Fruit fly (Drosophila melanogaster) whole organism, embryonic: Measurements from ENCODE around the gene CG3841.

ENCODE experiments used
- Antp ChIP-seq: fragments of 200-800 bp; sonication (Bioruptor generic); optimal IDR thresholded peaks from 3 replicates; lab custom pipeline; 2016; ENCODE audit warnings: missing biosample characterization, missing genetic modification characterization
- Bdp1 ChIP-seq: fragments of 200-800 bp; sonication (Bioruptor generic); optimal IDR thresholded peaks from 3 replicates; lab custom pipeline; 2016; ENCODE audit warnings: missing biosample characterization, missing genetic modification characterization
- CG10147 ChIP-seq: fragments of 200-800 bp; sonication (Bioruptor generic); optimal IDR thresholded peaks from 2 replicates; lab custom pipeline; 2019; ENCODE audit warnings: missing biosample characterization, mild to moderate bottlenecking, missing genetic modification characterization, moderate library complexity
- CG10565 ChIP-seq: fragments of 200-800 bp; sonication (Bioruptor generic); optimal IDR thresholded peaks from 3 replicates; lab custom pipeline; 2016; ENCODE audit warnings: missing biosample characterization, mild to moderate bottlenecking, missing genetic modification characterization
- CG11085 ChIP-seq: fragments of 200-800 bp; sonication (Bioruptor generic); IDR thresholded peaks from 2 replicates; pipeline ENCODE4 v1.3.6; 2022; ENCODE audit warnings: missing biosample characterization, missing genetic modification characterization
- CG11093 ChIP-seq: fragments of 200-800 bp; sonication (Bioruptor generic); IDR thresholded peaks from 3 replicates; pipeline ENCODE4 v1.3.6; 2022; ENCODE audit warnings: missing biosample characterization, missing genetic modification characterization
- CG11456 ChIP-seq: fragments of 200-800 bp; sonication (Bioruptor generic); IDR thresholded peaks from 3 replicates; pipeline ENCODE4 v1.3.6; 2022; ENCODE audit warnings: missing biosample characterization, missing genetic modification characterization
- CG11695 ChIP-seq: fragments of 200-800 bp; sonication (Bioruptor generic); IDR thresholded peaks from 3 replicates; pipeline ENCODE4 v1.3.6; 2022; ENCODE audit warnings: missing biosample characterization, missing genetic modification characterization
- CG12104 ChIP-seq: fragments of 200-800 bp; sonication (Bioruptor generic); optimal IDR thresholded peaks from 3 replicates; lab custom pipeline; 2016; ENCODE audit warnings: missing biosample characterization, missing genetic modification characterization
- CG12659 ChIP-seq: fragments of 200-800 bp; sonication (Bioruptor generic); optimal IDR thresholded peaks from 3 replicates; lab custom pipeline; 2017; ENCODE audit warnings: mild to moderate bottlenecking, missing biosample characterization, missing genetic modification reagents, missing genetic modification characterization
- CG14014 ChIP-seq: fragments of 200-800 bp; sonication (Bioruptor generic); IDR thresholded peaks from 2 replicates; pipeline ENCODE4 v1.3.6; 2022; ENCODE audit warnings: missing biosample characterization, missing genetic modification characterization
- CG14667 ChIP-seq: fragments of 200-800 bp; sonication (Bioruptor generic); IDR thresholded peaks from 2 replicates; pipeline ENCODE4 v1.3.6; 2022; ENCODE audit warnings: missing biosample characterization, missing genetic modification characterization
- CG14710 ChIP-seq: fragments of 200-800 bp; sonication (Bioruptor generic); optimal IDR thresholded peaks from 3 replicates; lab custom pipeline; 2019; ENCODE audit warnings: missing biosample characterization, mild to moderate bottlenecking, missing genetic modification characterization, moderate library complexity
- CG17186 ChIP-seq: fragments of 200-800 bp; sonication (Bioruptor generic); optimal IDR thresholded peaks from 3 replicates; lab custom pipeline; 2017; ENCODE audit warnings: missing biosample characterization, missing genetic modification reagents, missing genetic modification characterization
- CG18011 ChIP-seq: fragments of 200-800 bp; sonication (Bioruptor generic); optimal IDR thresholded peaks from 2 replicates; lab custom pipeline; 2017; ENCODE audit warnings: missing biosample characterization, missing genetic modification characterization, mild to moderate bottlenecking, moderate library complexity, missing genotype
- CG30020 ChIP-seq: fragments of 200-800 bp; optimal IDR thresholded peaks from 2 replicates; lab custom pipeline; 2019; ENCODE audit warnings: missing biosample characterization, mild to moderate bottlenecking, missing genetic modification characterization, moderate library complexity
- CG32767 ChIP-seq: fragments of 200-800 bp; sonication (Bioruptor generic); IDR thresholded peaks from 2 replicates; pipeline ENCODE4 v1.3.6; 2022; ENCODE audit warnings: missing biosample characterization, missing genetic modification characterization
- CG33213 ChIP-seq: fragments of 200-800 bp; sonication (Bioruptor generic); optimal IDR thresholded peaks from 3 replicates; lab custom pipeline; 2016; ENCODE audit warnings: missing biosample characterization, missing genetic modification characterization
- CG6175 ChIP-seq: fragments of 200-800 bp; sonication (Bioruptor generic); IDR thresholded peaks from 3 replicates; pipeline ENCODE4 v1.3.6; 2022; ENCODE audit warnings: missing biosample characterization, missing genetic modification characterization
- CG6254 ChIP-seq: fragments of 200-800 bp; sonication (Bioruptor generic); optimal IDR thresholded peaks from 3 replicates; lab custom pipeline; 2017; ENCODE audit warnings: mild to moderate bottlenecking, missing biosample characterization, missing genetic modification reagents, missing genetic modification characterization
- CG6854 ChIP-seq: fragments of 200-800 bp; sonication (Bioruptor generic); optimal IDR thresholded peaks from 3 replicates; lab custom pipeline; 2017; ENCODE audit warnings: missing biosample characterization, mild to moderate bottlenecking, missing genetic modification characterization
- CG7357 ChIP-seq: fragments of 200-800 bp; sonication (Bioruptor generic); IDR thresholded peaks from 3 replicates; pipeline ENCODE4 v1.3.6; 2022; ENCODE audit warnings: missing biosample characterization, missing genetic modification characterization
- CG7556 ChIP-seq: fragments of 200-800 bp; sonication (Bioruptor generic); optimal IDR thresholded peaks from 2 replicates; lab custom pipeline; 2017; ENCODE audit warnings: missing biosample characterization, mild to moderate bottlenecking, missing genetic modification characterization
- CG9437 ChIP-seq: fragments of 200-800 bp; sonication (Bioruptor generic); optimal IDR thresholded peaks from 2 replicates; lab custom pipeline; 2018; ENCODE audit warnings: missing biosample characterization, mild to moderate bottlenecking, missing genetic modification characterization
- Dbx ChIP-seq: fragments of 200-800 bp; sonication (Bioruptor generic); IDR thresholded peaks from 3 replicates; pipeline ENCODE4 v1.3.6; 2022; ENCODE audit warnings: missing biosample characterization, missing genetic modification characterization
- Hand ChIP-seq: fragments of 200-800 bp; sonication (Bioruptor generic); optimal IDR thresholded peaks from 2 replicates; lab custom pipeline; 2017; ENCODE audit warnings: mild to moderate bottlenecking, missing biosample characterization, missing genetic modification reagents, missing genetic modification characterization
- Hr3 ChIP-seq: fragments of 200-800 bp; sonication (Bioruptor generic); optimal IDR thresholded peaks from 3 replicates; lab custom pipeline; 2016; ENCODE audit warnings: missing biosample characterization, missing genetic modification characterization
- Lhr ChIP-seq: fragments of 200-800 bp; sonication (Bioruptor generic); optimal IDR thresholded peaks from 3 replicates; lab custom pipeline; 2017; ENCODE audit warnings: mild to moderate bottlenecking, missing biosample characterization, missing genetic modification reagents, missing genetic modification characterization
- Lpt ChIP-seq: fragments of >200 bp; optimal IDR thresholded peaks from 2 replicates; lab custom pipeline; 2018; ENCODE audit warnings: missing biosample characterization, missing genetic modification characterization
- MESR4 ChIP-seq: fragments of 200-800 bp; sonication (Bioruptor generic); optimal IDR thresholded peaks from 2 replicates; lab custom pipeline; 2018; ENCODE audit warnings: missing biosample characterization, mild to moderate bottlenecking, missing genetic modification characterization, moderate library complexity
- Nf-YB ChIP-seq: fragments of 200-800 bp; sonication (Bioruptor generic); optimal IDR thresholded peaks from 3 replicates; lab custom pipeline; 2019; ENCODE audit warnings: missing biosample characterization, mild to moderate bottlenecking, missing genetic modification characterization, moderate library complexity
- NfI ChIP-seq: fragments of 200-800 bp; sonication (Bioruptor generic); optimal IDR thresholded peaks from 3 replicates; lab custom pipeline; 2018; ENCODE audit warnings: missing biosample characterization, mild to moderate bottlenecking, missing genetic modification characterization, moderate library complexity
- Oaz ChIP-seq: fragments of 200-800 bp; sonication (Bioruptor generic); IDR thresholded peaks from 2 replicates; pipeline ENCODE4 v1.3.6; 2022; ENCODE audit warnings: missing biosample characterization, missing genetic modification characterization
- Pdp1 ChIP-seq, 2 experiments: fragments of 200-800 bp; sonication (Bioruptor generic); optimal IDR thresholded peaks; 3 replicates each; lab custom pipeline; 2016; ENCODE audit warnings: missing biosample characterization in 2 of 2, missing genetic modification characterization in 2 of 2, mild to moderate bottlenecking in 1 of 2, moderate library complexity in 1 of 2
- Taf1 ChIP-seq: fragments of 200-800 bp; sonication (Bioruptor generic); IDR thresholded peaks from 2 replicates; pipeline ENCODE4 v1.3.6; 2022; ENCODE audit warnings: missing biosample characterization, missing genetic modification characterization
- bigmax ChIP-seq: fragments of 200-800 bp; sonication (Bioruptor generic); optimal IDR thresholded peaks from 2 replicates; lab custom pipeline; 2018; ENCODE audit warnings: missing biosample characterization, mild to moderate bottlenecking, missing genetic modification characterization
- dmrt99B ChIP-seq: fragments of 200-800 bp; sonication (Bioruptor generic); optimal IDR thresholded peaks from 2 replicates; lab custom pipeline; 2018; ENCODE audit warnings: missing biosample characterization, mild to moderate bottlenecking, missing genetic modification characterization, moderate library complexity
- fu2 ChIP-seq: fragments of 200-800 bp; sonication (Bioruptor generic); optimal IDR thresholded peaks from 2 replicates; lab custom pipeline; 2016; ENCODE audit warnings: missing biosample characterization, missing genetic modification characterization
- kah ChIP-seq: fragments of 200-800 bp; sonication (Bioruptor generic); optimal IDR thresholded peaks from 2 replicates; lab custom pipeline; 2018; ENCODE audit warnings: missing biosample characterization, mild to moderate bottlenecking, missing genetic modification characterization
- lbe ChIP-seq: fragments of 200-800 bp; sonication (Bioruptor generic); optimal IDR thresholded peaks from 2 replicates; lab custom pipeline; 2016; ENCODE audit warnings: missing biosample characterization, mild to moderate bottlenecking, missing genetic modification characterization
- odd ChIP-seq: fragments of 200-800 bp; sonication (Bioruptor generic); optimal IDR thresholded peaks from 2 replicates; lab custom pipeline; 2017; ENCODE audit warnings: missing biosample characterization, mild to moderate bottlenecking, missing genetic modification characterization
- otp ChIP-seq: fragments of 200-800 bp; sonication (Bioruptor generic); IDR thresholded peaks from 3 replicates; pipeline ENCODE4, ENCODE4 v1.3.6; 2022; ENCODE audit warnings: missing biosample characterization, missing genetic modification characterization
- run ChIP-seq: fragments of 200-800 bp; sonication (Bioruptor generic); optimal IDR thresholded peaks from 3 replicates; lab custom pipeline; 2018; ENCODE audit warnings: missing biosample characterization, mild to moderate bottlenecking, missing genetic modification characterization
- ttk ChIP-seq: fragments of 200-800 bp; sonication (Bioruptor generic); IDR thresholded peaks from 2 replicates; pipeline ENCODE4 v2.1.2; 2022; ENCODE audit warnings: missing biosample characterization, missing genetic modification characterization
- twi ChIP-seq: fragments of 200-800 bp; optimal IDR thresholded peaks from 2 replicates; lab custom pipeline; 2019; ENCODE audit warnings: missing biosample characterization, mild to moderate bottlenecking, missing genetic modification characterization, moderate library complexity
- tx ChIP-seq: fragments of 200-800 bp; sonication (Bioruptor generic); optimal IDR thresholded peaks from 2 replicates; lab custom pipeline; 2016; ENCODE audit warnings: missing biosample characterization, missing genetic modification characterization
- usp ChIP-seq: fragments of >200 bp; optimal IDR thresholded peaks from 2 replicates; lab custom pipeline; 2017; ENCODE audit warnings: missing biosample characterization, missing genetic modification characterization
- vnd ChIP-seq: fragments of 200-800 bp; sonication (Bioruptor generic); IDR thresholded peaks from 3 replicates; pipeline ENCODE4 v1.3.6; 2022; ENCODE audit warnings: missing biosample characterization, missing genetic modification characterization; ENCODE audit not compliant: partially characterized antibody
- wdn ChIP-seq: fragments of 200-800 bp; sonication (Bioruptor generic); IDR thresholded peaks from 2 replicates; pipeline ENCODE4 v1.3.6; 2022; ENCODE audit warnings: missing biosample characterization, missing genetic modification characterization
- zen ChIP-seq: fragments of 200-800 bp; sonication (Bioruptor generic); optimal IDR thresholded peaks from 3 replicates; lab custom pipeline; 2018; ENCODE audit warnings: missing biosample characterization, mild to moderate bottlenecking, missing genetic modification characterization, moderate library complexity

Gene CG3841

dm6 chr2L:9576269-9576933, 12.9 kb upstream of the CG3841 start, which contains the start of gene Mtpalpha (continued):
- no peak for TF ChIP-seq otp (GFP tag; lab: Robert Waterston, UW)
- TF ChIP-seq CG33213, result peak; percentile 76
- TF ChIP-seq Nf-YB (GFP tag; lab: Kevin White, UChicago), result peak; percentile 31
- TF ChIP-seq CG7556, result no peak
- peak; percentile 55 for TF ChIP-seq Antp (GFP tag; lab: Kevin White, UChicago)
- no peak for TF ChIP-seq CG7357 (GFP tag; lab: Robert Waterston, UW)
- TF ChIP-seq twi (tag; lab: Kevin White, UChicago), result no peak
- TF ChIP-seq Hand (GFP tag; lab: Kevin White, UChicago), result no peak
- no peak for TF ChIP-seq usp (GFP tag; lab: Kevin White, UChicago)
- TF ChIP-seq Pdp1 (GFP tag; optimal IDR thresholded peaks at IDR 0.05; lab: Kevin White, UChicago), result peak; percentile 32 to 77
- TF ChIP-seq CG11695 (GFP tag; lab: Robert Waterston, UW), result no peak
- TF ChIP-seq Bdp1 (GFP tag; lab: Kevin White, UChicago), result no peak
- peak; percentile 88 for TF ChIP-seq kah (GFP tag; lab: Kevin White, UChicago)
- no peak for TF ChIP-seq CG10565 (GFP tag; lab: Kevin White, UChicago)
- TF ChIP-seq CG12104 (GFP tag; lab: Kevin White, UChicago), result no peak
- no peak for TF ChIP-seq zen (tag; lab: Kevin White, UChicago)
- TF ChIP-seq dmrt99B (tag; lab: Kevin White, UChicago), result peak; percentile 1
- no peak for TF ChIP-seq Oaz (GFP tag; lab: Robert Waterston, UW)
- no peak for TF ChIP-seq CG18011
- TF ChIP-seq CG9437, result no peak
- TF ChIP-seq CG6254 (GFP tag; lab: Kevin White, UChicago), result peak; percentile 71
- no peak for TF ChIP-seq ttk (GFP tag; lab: Robert Waterston, UW)
- TF ChIP-seq wdn, result no peak
- no peak for TF ChIP-seq run
- no peak for TF ChIP-seq Taf1 (GFP tag; lab: Robert Waterston, UW)
- no peak for TF ChIP-seq vnd (GFP tag; lab: Robert Waterston, UW)
- TF ChIP-seq Dbx, result peak; percentile 31; the same call in 1 of the 3 replicates
- TF ChIP-seq Lhr (GFP tag; lab: Kevin White, UChicago), result peak; percentile 88
- TF ChIP-seq bigmax (GFP tag; lab: Kevin White, UChicago), result no peak
- TF ChIP-seq lbe, result no peak
- TF ChIP-seq MESR4 (GFP tag; lab: Kevin White, UChicago), result peak; percentile 46
- TF ChIP-seq CG30020 (tag; lab: Kevin White, UChicago), result no peak
- peak; percentile 35 for TF ChIP-seq CG6854 (GFP tag; lab: Kevin White, UChicago)
- TF ChIP-seq CG10147, result no peak
- peak; percentile 47 for TF ChIP-seq CG14710 (tag; lab: Kevin White, UChicago)
- TF ChIP-seq CG17186, result no peak
- TF ChIP-seq CG11093 (GFP tag; lab: Robert Waterston, UW), result no peak
- TF ChIP-seq CG12659 (GFP tag; lab: Kevin White, UChicago), result peak; percentile 61
- TF ChIP-seq CG11456 (GFP tag; lab: Robert Waterston, UW), result peak; percentile 50; the same call in 1 of the 3 replicates
- TF ChIP-seq odd (GFP tag; lab: Kevin White, UChicago), result no peak
- no peak for TF ChIP-seq tx (GFP tag; lab: Kevin White, UChicago)
- no peak for TF ChIP-seq CG14014
- no peak for TF ChIP-seq CG11085 (GFP tag; lab: Robert Waterston, UW)
- TF ChIP-seq NfI (GFP tag; lab: Kevin White, UChicago), result peak; percentile 25
- TF ChIP-seq CG14667, result no peak
- TF ChIP-seq Hr3, result peak; percentile 43
- no peak for TF ChIP-seq CG32767
- TF ChIP-seq CG6175 (GFP tag; lab: Robert Waterston, UW), result no peak
- no peak for TF ChIP-seq fu2 (GFP tag; lab: Kevin White, UChicago)
- TF ChIP-seq Lpt (GFP tag; lab: Kevin White, UChicago), result no peak
